Fruit fly (Drosophila melanogaster) whole organism, embryonic: ENCODE data around the gene CG14960.

Experiments
- Ada2b ChIP-seq: fragments of 200-800 bp; sonication (Bioruptor generic); IDR thresholded peaks from 2 replicates; pipeline ENCODE4 v1.3.6; 2022; ENCODE audit warnings: missing biosample characterization, missing genetic modification characterization
- Asciz ChIP-seq: fragments of 200-800 bp; sonication (Bioruptor generic); optimal IDR thresholded peaks from 2 replicates; lab custom pipeline; 2017; ENCODE audit warnings: missing biosample characterization, mild to moderate bottlenecking, missing genetic modification characterization, missing genetic modification reagents
- CG11504 ChIP-seq: fragments of 200-800 bp; sonication (Bioruptor generic); optimal IDR thresholded peaks from 3 replicates; lab custom pipeline; 2019; ENCODE audit warnings: missing biosample characterization, mild to moderate bottlenecking, missing genetic modification characterization, moderate library complexity
- CG12744 ChIP-seq: fragments of 200-800 bp; sonication (Bioruptor generic); optimal IDR thresholded peaks from 2 replicates; lab custom pipeline; 2016; ENCODE audit warnings: missing biosample characterization, missing genetic modification characterization
- CG1529 ChIP-seq: fragments of 200-800 bp; sonication (Bioruptor generic); optimal IDR thresholded peaks from 3 replicates; lab custom pipeline; 2018; ENCODE audit warnings: missing biosample characterization, missing genetic modification characterization
- CG16815 ChIP-seq: fragments of 200-800 bp; sonication (Bioruptor generic); optimal IDR thresholded peaks from 3 replicates; lab custom pipeline; 2017; ENCODE audit warnings: missing biosample characterization, mild to moderate bottlenecking, missing genetic modification characterization
- CG17186 ChIP-seq: fragments of 200-800 bp; sonication (Bioruptor generic); optimal IDR thresholded peaks from 3 replicates; lab custom pipeline; 2017; ENCODE audit warnings: missing biosample characterization, missing genetic modification reagents, missing genetic modification characterization
- CG17361 ChIP-seq: fragments of 200-800 bp; sonication (Bioruptor generic); IDR thresholded peaks from 3 replicates; pipeline ENCODE4 v1.3.6; 2022; ENCODE audit warnings: missing biosample characterization, missing genetic modification characterization
- CG18619 ChIP-seq: fragments of 200-800 bp; sonication (Bioruptor generic); optimal IDR thresholded peaks from 3 replicates; lab custom pipeline; 2017; ENCODE audit warnings: missing biosample characterization, mild to moderate bottlenecking, missing genetic modification characterization
- CG2129 ChIP-seq: fragments of 200-800 bp; sonication (Bioruptor generic); IDR thresholded peaks from 2 replicates; pipeline ENCODE4 v1.3.6; 2022; ENCODE audit warnings: missing biosample characterization, missing genetic modification characterization; ENCODE audit not compliant: partially characterized antibody
- CG30403 ChIP-seq: fragments of 200-800 bp; sonication (Bioruptor generic); optimal IDR thresholded peaks from 3 replicates; lab custom pipeline; 2016; ENCODE audit warnings: missing biosample characterization, missing genetic modification characterization
- CG33213 ChIP-seq: fragments of 200-800 bp; sonication (Bioruptor generic); optimal IDR thresholded peaks from 3 replicates; lab custom pipeline; 2016; ENCODE audit warnings: missing biosample characterization, missing genetic modification characterization
- CG33557 ChIP-seq: fragments of 200-800 bp; sonication (Bioruptor generic); optimal IDR thresholded peaks from 2 replicates; lab custom pipeline; 2019; ENCODE audit warnings: missing biosample characterization, mild to moderate bottlenecking, missing genetic modification characterization, moderate library complexity
- CG34224 ChIP-seq: fragments of 200-800 bp; sonication (Bioruptor generic); IDR thresholded peaks from 3 replicates; pipeline ENCODE4 v1.3.6; 2022; ENCODE audit warnings: missing biosample characterization, missing genetic modification characterization; ENCODE audit not compliant: partially characterized antibody
- CG34376 ChIP-seq: fragments of 200-800 bp; sonication (Bioruptor generic); optimal IDR thresholded peaks from 2 replicates; lab custom pipeline; 2018; ENCODE audit warnings: missing biosample characterization, mild to moderate bottlenecking, missing genetic modification characterization
- CG4404 ChIP-seq: fragments of 200-800 bp; sonication (Bioruptor generic); IDR thresholded peaks from 2 replicates; pipeline ENCODE4 v1.3.6; 2022; ENCODE audit warnings: missing biosample characterization, missing genetic modification characterization
- CG7271 ChIP-seq: fragments of 200-800 bp; sonication (Bioruptor generic); optimal IDR thresholded peaks from 2 replicates; lab custom pipeline; 2018; ENCODE audit warnings: missing biosample characterization, mild to moderate bottlenecking, missing genetic modification characterization, moderate library complexity
- CG7963 ChIP-seq: fragments of 200-800 bp; sonication (Bioruptor generic); IDR thresholded peaks from 3 replicates; pipeline ENCODE4 v1.3.6; 2022; ENCODE audit warnings: missing biosample characterization, missing genetic modification characterization; ENCODE audit not compliant: partially characterized antibody
- CG7987 ChIP-seq: fragments of 200-800 bp; sonication (Bioruptor generic); optimal IDR thresholded peaks from 2 replicates; lab custom pipeline; 2018; ENCODE audit warnings: missing biosample characterization, mild to moderate bottlenecking, missing genetic modification characterization, moderate library complexity
- CG8359 ChIP-seq: fragments of 200-800 bp; sonication (Bioruptor generic); optimal IDR thresholded peaks from 2 replicates; lab custom pipeline; 2017; ENCODE audit warnings: missing biosample characterization, mild to moderate bottlenecking, missing genetic modification characterization, borderline replicate concordance
- CoRest ChIP-seq: fragments of 200-800 bp; sonication (Bioruptor generic); optimal IDR thresholded peaks from 3 replicates; lab custom pipeline; 2018; ENCODE audit warnings: missing biosample characterization, mild to moderate bottlenecking, missing genetic modification characterization, moderate library complexity
- D ChIP-seq, 2 experiments: fragments of 200-800 bp in 1 of 2; fragments of >200 bp in 1 of 2; sonication (Bioruptor generic) in 1 of 2; optimal IDR thresholded peaks; 2 replicates in 1 of 2; 3 replicates in 1 of 2; lab custom pipeline; 2017; ENCODE audit warnings: mild to moderate bottlenecking in 1 of 2, missing biosample characterization in 1 of 2, missing genetic modification characterization in 1 of 2, missing genetic modification reagents in 1 of 2
- E2f2 ChIP-seq: fragments of 200-800 bp; sonication (Bioruptor generic); IDR thresholded peaks from 2 replicates; pipeline ENCODE4 v1.3.6; 2022; ENCODE audit warnings: missing biosample characterization, missing genetic modification characterization
- ERR ChIP-seq: fragments of 200-800 bp; sonication (Bioruptor generic); optimal IDR thresholded peaks from 2 replicates; lab custom pipeline; 2016; ENCODE audit warnings: missing biosample characterization, missing genetic modification characterization
- Hmr ChIP-seq: fragments of 200-800 bp; sonication (Bioruptor generic); optimal IDR thresholded peaks from 3 replicates; lab custom pipeline; 2017; ENCODE audit warnings: mild to moderate bottlenecking, missing biosample characterization, missing genetic modification reagents, missing genetic modification characterization
- Hr51 ChIP-seq, 2 experiments: fragments of 200-800 bp; sonication (Bioruptor generic); optimal IDR thresholded peaks; 2 replicates in 1 of 2; 3 replicates in 1 of 2; lab custom pipeline; 2016 to 2018; ENCODE audit warnings: missing biosample characterization in 2 of 2, missing genetic modification characterization in 2 of 2, mild to moderate bottlenecking in 1 of 2, moderate library complexity in 1 of 2
- Hsf ChIP-seq: fragments of 200-800 bp; sonication (Bioruptor generic); optimal IDR thresholded peaks from 3 replicates; lab custom pipeline; 2016; ENCODE audit warnings: missing biosample characterization, missing genetic modification characterization
- MBD-R2 ChIP-seq: fragments of 200-800 bp; sonication (Bioruptor generic); IDR thresholded peaks from 2 replicates; pipeline ENCODE4 v1.3.6; 2022; ENCODE audit warnings: missing biosample characterization, missing genetic modification characterization
- MTF-1 ChIP-seq: fragments of 200-800 bp; sonication (Bioruptor generic); optimal IDR thresholded peaks from 2 replicates; lab custom pipeline; 2018; ENCODE audit warnings: missing biosample characterization, mild to moderate bottlenecking, missing genetic modification characterization, borderline replicate concordance
- NK7.1 ChIP-seq: fragments of 200-800 bp; sonication (Bioruptor generic); optimal IDR thresholded peaks from 3 replicates; lab custom pipeline; 2016; ENCODE audit warnings: missing biosample characterization, missing genetic modification characterization
- PHDP ChIP-seq: fragments of 200-800 bp; sonication (Bioruptor generic); optimal IDR thresholded peaks from 3 replicates; lab custom pipeline; 2018; ENCODE audit warnings: missing biosample characterization, mild to moderate bottlenecking, missing genetic modification characterization, moderate library complexity
- Pdp1 ChIP-seq, 2 experiments: fragments of 200-800 bp; sonication (Bioruptor generic); optimal IDR thresholded peaks; 3 replicates each; lab custom pipeline; 2016; ENCODE audit warnings: missing biosample characterization in 2 of 2, missing genetic modification characterization in 2 of 2, mild to moderate bottlenecking in 1 of 2, moderate library complexity in 1 of 2
- Vsx1 ChIP-seq: fragments of 200-800 bp; sonication (Bioruptor generic); optimal IDR thresholded peaks from 2 replicates; lab custom pipeline; 2017; ENCODE audit warnings: missing biosample characterization, mild to moderate bottlenecking, missing genetic modification characterization, missing genetic modification reagents
- ac ChIP-seq: fragments of 200-800 bp; sonication (Bioruptor generic); optimal IDR thresholded peaks from 3 replicates; lab custom pipeline; 2017; ENCODE audit warnings: missing biosample characterization, mild to moderate bottlenecking, missing genetic modification characterization
- aop ChIP-seq: fragments of 200-800 bp; sonication (Bioruptor generic); IDR thresholded peaks from 2 replicates; pipeline ENCODE4 v1.3.6; 2022; ENCODE audit warnings: missing biosample characterization, missing genetic modification characterization
- chm ChIP-seq: fragments of 200-800 bp; sonication (Bioruptor generic); IDR thresholded peaks from 2 replicates; pipeline ENCODE4 v1.3.6; 2022; ENCODE audit warnings: missing biosample characterization, missing genetic modification characterization
- corto ChIP-seq: fragments of 200-800 bp; sonication (Bioruptor generic); optimal IDR thresholded peaks from 2 replicates; lab custom pipeline; 2016; ENCODE audit warnings: missing biosample characterization, mild to moderate bottlenecking, missing genetic modification characterization, moderate library complexity
- dm ChIP-seq: fragments of 200-800 bp; sonication (Bioruptor generic); optimal IDR thresholded peaks from 3 replicates; lab custom pipeline; 2016; ENCODE audit warnings: missing biosample characterization, missing genetic modification characterization
- dmrt11E ChIP-seq: fragments of 200-800 bp; sonication (Bioruptor generic); optimal IDR thresholded peaks from 3 replicates; lab custom pipeline; 2018; ENCODE audit warnings: missing biosample characterization, mild to moderate bottlenecking, missing genetic modification characterization, moderate library complexity
- dpn ChIP-seq, 2 experiments: fragments of 200-800 bp; sonication (Bioruptor generic); optimal IDR thresholded peaks; 3 replicates each; lab custom pipeline; 2016; ENCODE audit warnings: missing biosample characterization in 2 of 2, missing genetic modification characterization in 2 of 2
- fd96Cb ChIP-seq: fragments of 200-800 bp; sonication (Bioruptor generic); optimal IDR thresholded peaks from 2 replicates; lab custom pipeline; 2018; ENCODE audit warnings: missing biosample characterization, mild to moderate bottlenecking, missing genetic modification characterization, moderate library complexity
- jumu ChIP-seq: fragments of 200-800 bp; sonication (Bioruptor generic); optimal IDR thresholded peaks from 3 replicates; lab custom pipeline; 2016; ENCODE audit warnings: missing biosample characterization, missing genetic modification characterization
- peb ChIP-seq: fragments of 200-800 bp; sonication (Bioruptor generic); IDR thresholded peaks from 2 replicates; pipeline ENCODE4 v1.3.6; 2022; ENCODE audit warnings: missing biosample characterization, missing genetic modification characterization
- ranshi ChIP-seq: fragments of 200-800 bp; sonication (Bioruptor generic); IDR thresholded peaks from 2 replicates; pipeline ENCODE4 v1.3.6; 2022; ENCODE audit warnings: missing biosample characterization, missing genetic modification characterization
- salm ChIP-seq: fragments of 200-800 bp; sonication (Bioruptor generic); optimal IDR thresholded peaks from 2 replicates; lab custom pipeline; 2018; ENCODE audit warnings: missing biosample characterization, mild to moderate bottlenecking, missing genetic modification characterization
- tup ChIP-seq: fragments of 200-800 bp; sonication (Bioruptor generic); optimal IDR thresholded peaks from 2 replicates; lab custom pipeline; 2016; ENCODE audit warnings: missing biosample characterization, mild to moderate bottlenecking, missing genetic modification characterization, moderate library complexity
- vfl ChIP-seq: fragments of 200-800 bp; sonication (Bioruptor generic); optimal IDR thresholded peaks from 2 replicates; lab custom pipeline; 2016; ENCODE audit warnings: missing biosample characterization, missing genetic modification characterization
- zen2 ChIP-seq: fragments of 200-800 bp; sonication (Bioruptor generic); IDR thresholded peaks from 3 replicates; pipeline ENCODE4 v1.3.6; 2022; ENCODE audit warnings: missing biosample characterization, missing genetic modification characterization; ENCODE audit not compliant: partially characterized antibody

CG14960 gene

dm6 chr3L:3301171-3301738, 30.4 kb downstream of the CG14960 start (continued):
- TF ChIP-seq aop (GFP tag; lab: Robert Waterston, UW) (peak; percentile 55; the same call in 1 of the 2 replicates), CG17186 (peak; percentile 20), Hsf (GFP tag; lab: Kevin White, UChicago) (peak; percentile 93), MTF-1 (GFP tag; lab: Kevin White, UChicago) (peak; percentile 74), zen2 (no peak), CG1529 (GFP tag; lab: Kevin White, UChicago) (peak; percentile 89), CG8359 (GFP tag; lab: Kevin White, UChicago) (peak; percentile 76), ERR (GFP tag; lab: Kevin White, UChicago) (peak; percentile 83), CG12744 (peak; percentile 79), ranshi (GFP tag; lab: Robert Waterston, UW) (peak; percentile 94), chm (GFP tag; lab: Robert Waterston, UW) (peak; percentile 90), CG16815 (GFP tag; lab: Kevin White, UChicago) (peak; percentile 69), D (optimal IDR thresholded peaks at IDR 0.05; lab: Kevin White, UChicago) (no peak), D (GFP tag; optimal IDR thresholded peaks at IDR 0.05; lab: Kevin White, UChicago) (peak; percentile 85), Asciz (peak; percentile 91), dm (GFP tag; lab: Kevin White, UChicago) (peak; percentile 75), CG17361 (GFP tag; lab: Robert Waterston, UW) (peak; percentile 94), NK7.1 (GFP tag; lab: Kevin White, UChicago) (peak; percentile 90), CG18619 (GFP tag; lab: Kevin White, UChicago) (peak; percentile 83), Vsx1 (peak; percentile 72), vfl (GFP tag; lab: Kevin White, UChicago) (peak; percentile 73), CG11504 (tag; lab: Kevin White, UChicago) (peak; percentile 95), salm (tag; lab: Kevin White, UChicago) (peak; percentile 91), CG33213 (GFP tag; lab: Kevin White, UChicago) (peak; percentile 79), dpn (GFP tag; optimal IDR thresholded peaks at IDR 0.05; lab: Kevin White, UChicago) (peak; percentile 90 to 91), E2f2 (GFP tag; lab: Robert Waterston, UW) (peak; percentile 74), CG30403 (GFP tag; lab: Kevin White, UChicago) (peak; percentile 93), Hmr (GFP tag; lab: Kevin White, UChicago) (peak; percentile 94), dmrt11E (tag; lab: Kevin White, UChicago) (peak; percentile 80), CG2129 (GFP tag; lab: Robert Waterston, UW) (no peak), Pdp1 (GFP tag; optimal IDR thresholded peaks at IDR 0.05; lab: Kevin White, UChicago) (peak; percentile 86 to 89), ac (GFP tag; lab: Kevin White, UChicago) (peak; percentile 35), PHDP (tag; lab: Kevin White, UChicago) (peak; percentile 95), Ada2b (GFP tag; lab: Robert Waterston, UW) (peak; percentile 89), MBD-R2 (GFP tag; lab: Robert Waterston, UW) (peak; percentile 64; the same call in 1 of the 2 replicates), CG7271 (tag; lab: Kevin White, UChicago) (peak; percentile 62), fd96Cb (tag; lab: Kevin White, UChicago) (peak; percentile 88), CG34224 (GFP tag; lab: Robert Waterston, UW) (no peak), CG7963 (no peak), CG34376 (GFP tag; lab: Kevin White, UChicago) (peak; percentile 87), peb (GFP tag; lab: Robert Waterston, UW) (peak; percentile 82), tup (GFP tag; lab: Kevin White, UChicago) (peak; percentile 77), CG4404 (GFP tag; lab: Robert Waterston, UW) (peak; percentile 59), Hr51 (GFP tag; optimal IDR thresholded peaks at IDR 0.05; lab: Kevin White, UChicago) (peak; percentile 80 to 97), CoRest (tag; lab: Kevin White, UChicago) (peak; percentile 93), jumu (peak; percentile 81), corto (GFP tag; lab: Kevin White, UChicago) (peak; percentile 7), CG7987 (GFP tag; lab: Kevin White, UChicago) (peak; percentile 76), CG33557 (GFP tag; lab: Kevin White, UChicago) (peak; percentile 68)
